Worm (Caenorhabditis elegans) whole organism, L3 larva: Measurements from ENCODE around the gene wago-5.
A peak's percentile ranks its signal among the peaks of the same experiment; 100 is the strongest.

Experiments
- R02D3.7 ChIP-seq: fragments of 150-350 bp; optimal IDR thresholded peaks from 2 replicates; lab custom pipeline; 2014; ENCODE audit warnings: missing biosample characterization, missing genetic modification characterization
- ZK546.5 ChIP-seq: sonication (generic microtip); optimal IDR thresholded peaks from 2 replicates; lab custom pipeline; 2017; ENCODE audit warnings: missing biosample characterization, missing genetic modification characterization
- aly-2 ChIP-seq: fragments of 150-350 bp; optimal IDR thresholded peaks from 2 replicates; lab custom pipeline; 2014; ENCODE audit warnings: missing biosample characterization, missing genetic modification characterization
- ama-1 ChIP-seq: fragments of 150-350 bp; optimal IDR thresholded peaks from 2 replicates; lab custom pipeline; 2018
- ceh-16 ChIP-seq: sonication (generic microtip); optimal IDR thresholded peaks from 2 replicates; lab custom pipeline; 2017; ENCODE audit warnings: missing biosample characterization, missing genetic modification characterization
- ceh-28 ChIP-seq: fragments of 150-350 bp; optimal IDR thresholded peaks from 2 replicates; lab custom pipeline; 2014; ENCODE audit warnings: missing biosample characterization, missing genetic modification reagents, missing genetic modification characterization
- ceh-82 ChIP-seq: fragments of 150-350 bp; optimal IDR thresholded peaks from 2 replicates; lab custom pipeline; 2014; ENCODE audit warnings: missing biosample characterization, missing genetic modification characterization
- daf-12 ChIP-seq: fragments of 150-350 bp; optimal IDR thresholded peaks from 2 replicates; lab custom pipeline; 2014; ENCODE audit warnings: missing biosample characterization, missing genetic modification reagents, missing genetic modification characterization
- egl-27 ChIP-seq: sonication (generic microtip); optimal IDR thresholded peaks from 4 replicates; lab custom pipeline; 2017; ENCODE audit warnings: missing biosample characterization, missing genetic modification reagents, missing genetic modification characterization
- egl-5 ChIP-seq: fragments of 150-350 bp; optimal IDR thresholded peaks from 2 replicates; lab custom pipeline; 2017; ENCODE audit warnings: missing biosample characterization, missing genetic modification reagents, missing genetic modification characterization, inconsistent platforms
- elt-1 ChIP-seq: fragments of 150-350 bp; optimal IDR thresholded peaks from 2 replicates; lab custom pipeline; 2014; ENCODE audit warnings: missing biosample characterization, missing genetic modification characterization
- elt-2 ChIP-seq: sonication (generic microtip); optimal IDR thresholded peaks from 2 replicates; lab custom pipeline; 2016; ENCODE audit warnings: missing genetic modification reagents, mild to moderate bottlenecking, missing genetic modification characterization, missing compliant biosample characterization
- elt-3 ChIP-seq, 3 experiments: fragments of 150-350 bp in 1 of 3; sonication (generic microtip) in 2 of 3; optimal IDR thresholded peaks; 2 replicates in 2 of 3; 4 replicates in 1 of 3; lab custom pipeline; 2014 to 2017; ENCODE audit warnings: missing biosample characterization in 3 of 3, missing genetic modification characterization in 3 of 3
- eor-1 ChIP-seq, 2 experiments: fragments of 150-350 bp; optimal IDR thresholded peaks; 2 replicates each; lab custom pipeline; 2014 to 2018; ENCODE audit warnings: missing biosample characterization in 2 of 2, missing genetic modification characterization in 2 of 2
- fkh-10 ChIP-seq: sonication (generic microtip); optimal IDR thresholded peaks from 2 replicates; lab custom pipeline; 2017; ENCODE audit warnings: missing biosample characterization, missing genetic modification reagents, missing genetic modification characterization
- fkh-2 ChIP-seq: fragments of 150-350 bp; optimal IDR thresholded peaks from 2 replicates; lab custom pipeline; 2014; ENCODE audit warnings: missing biosample characterization, missing genetic modification reagents, missing genetic modification characterization
- fos-1 ChIP-seq: fragments of 150-350 bp; optimal IDR thresholded peaks from 2 replicates; lab custom pipeline; 2014; ENCODE audit warnings: missing biosample characterization, missing genetic modification characterization
- hmg-11 ChIP-seq: sonication (generic microtip); optimal IDR thresholded peaks from 2 replicates; lab custom pipeline; 2016; ENCODE audit warnings: missing genetic modification characterization, missing compliant biosample characterization
- jun-1 ChIP-seq: fragments of 150-350 bp; optimal IDR thresholded peaks from 2 replicates; lab custom pipeline; 2014; ENCODE audit warnings: missing biosample characterization, missing genetic modification reagents, missing genetic modification characterization
- lin-15B ChIP-seq: fragments of 150-350 bp; optimal IDR thresholded peaks from 2 replicates; lab custom pipeline; 2014; ENCODE audit warnings: missing biosample characterization, missing genetic modification characterization
- lin-39 ChIP-seq: fragments of 150-350 bp; optimal IDR thresholded peaks from 2 replicates; lab custom pipeline; 2018; ENCODE audit warnings: missing biosample characterization, missing genetic modification reagents, missing genetic modification characterization
- mdl-1 ChIP-seq: fragments of 150-350 bp; optimal IDR thresholded peaks from 2 replicates; lab custom pipeline; 2014; ENCODE audit warnings: missing biosample characterization, missing genetic modification characterization
- mml-1 ChIP-seq: fragments of 150-350 bp; sonication (generic microtip); optimal IDR thresholded peaks from 3 replicates; lab custom pipeline; 2014; ENCODE audit warnings: missing biosample characterization, missing genetic modification characterization
- nhr-11 ChIP-seq: fragments of 150-350 bp; optimal IDR thresholded peaks from 2 replicates; lab custom pipeline; 2014; ENCODE audit warnings: missing biosample characterization, missing genetic modification characterization
- nhr-12 ChIP-seq: fragments of 150-350 bp; optimal IDR thresholded peaks from 2 replicates; lab custom pipeline; 2014; ENCODE audit warnings: missing biosample characterization, missing genetic modification characterization
- nhr-23 ChIP-seq: fragments of 150-350 bp; optimal IDR thresholded peaks from 2 replicates; lab custom pipeline; 2014; ENCODE audit warnings: missing biosample characterization, missing genetic modification reagents, missing genetic modification characterization
- nhr-237 ChIP-seq: fragments of 150-350 bp; optimal IDR thresholded peaks from 2 replicates; lab custom pipeline; 2014; ENCODE audit warnings: missing biosample characterization, missing genetic modification characterization
- nhr-25 ChIP-seq: sonication (generic microtip); optimal IDR thresholded peaks from 2 replicates; lab custom pipeline; 2017; ENCODE audit warnings: missing biosample characterization, missing genetic modification characterization
- nhr-28 ChIP-seq: fragments of 150-350 bp; optimal IDR thresholded peaks from 2 replicates; lab custom pipeline; 2014; ENCODE audit warnings: missing biosample characterization, missing genetic modification characterization
- nhr-43 ChIP-seq: sonication (generic microtip); optimal IDR thresholded peaks from 2 replicates; lab custom pipeline; 2016; ENCODE audit warnings: mild to moderate bottlenecking, missing genetic modification characterization, missing compliant biosample characterization; ENCODE audit not compliant: poor library complexity, severe bottlenecking
- nhr-67 ChIP-seq: fragments of 150-350 bp; optimal IDR thresholded peaks from 2 replicates; lab custom pipeline; 2014; ENCODE audit warnings: missing biosample characterization, missing genetic modification characterization
- nhr-76 ChIP-seq: fragments of 150-350 bp; sonication (generic microtip); optimal IDR thresholded peaks from 5 replicates; lab custom pipeline; 2014; ENCODE audit warnings: missing biosample characterization, missing genetic modification characterization
- nhr-77 ChIP-seq: fragments of 150-350 bp; optimal IDR thresholded peaks from 2 replicates; lab custom pipeline; 2014; ENCODE audit warnings: missing biosample characterization, missing genetic modification characterization
- pha-4 ChIP-seq: fragments of 150-350 bp; optimal IDR thresholded peaks from 2 replicates; lab custom pipeline; 2014; ENCODE audit warnings: missing biosample characterization, missing genetic modification reagents, missing genetic modification characterization
- pqm-1 ChIP-seq: fragments of 150-350 bp; optimal IDR thresholded peaks from 2 replicates; lab custom pipeline; 2017; ENCODE audit warnings: missing biosample characterization, missing genetic modification characterization, inconsistent platforms
- sea-2 ChIP-seq: fragments of 150-350 bp; sonication (generic microtip); optimal IDR thresholded peaks from 4 replicates; lab custom pipeline; 2014; ENCODE audit warnings: missing biosample characterization, missing genetic modification reagents, missing genetic modification characterization
- skn-1 ChIP-seq: fragments of 150-350 bp; optimal IDR thresholded peaks from 2 replicates; lab custom pipeline; 2014; ENCODE audit warnings: missing biosample characterization, missing genetic modification characterization
- snpc-4 ChIP-seq: fragments of 150-350 bp; optimal IDR thresholded peaks from 2 replicates; lab custom pipeline; 2014; ENCODE audit warnings: missing biosample characterization, missing genetic modification characterization
- tbx-2 ChIP-seq: sonication (generic microtip); optimal IDR thresholded peaks from 2 replicates; lab custom pipeline; 2016; ENCODE audit warnings: mild to moderate bottlenecking, missing genetic modification characterization, missing compliant biosample characterization
- unc-39 ChIP-seq: sonication (generic microtip); optimal IDR thresholded peaks from 4 replicates; lab custom pipeline; 2017; ENCODE audit warnings: missing biosample characterization, missing genetic modification characterization
- unc-62 ChIP-seq: fragments of 150-350 bp; sonication (generic microtip); optimal IDR thresholded peaks from 4 replicates; lab custom pipeline; 2014; ENCODE audit warnings: missing biosample characterization, missing genetic modification reagents, missing genetic modification characterization
- zag-1 ChIP-seq: fragments of 150-350 bp; optimal IDR thresholded peaks from 2 replicates; lab custom pipeline; 2014; ENCODE audit warnings: missing biosample characterization, missing genetic modification characterization
- ztf-11 ChIP-seq: fragments of 150-350 bp; optimal IDR thresholded peaks from 2 replicates; lab custom pipeline; 2014; ENCODE audit warnings: missing biosample characterization, missing genetic modification characterization
- ztf-4 ChIP-seq: fragments of 150-350 bp; optimal IDR thresholded peaks from 2 replicates; lab custom pipeline; 2014; ENCODE audit warnings: missing biosample characterization, missing genetic modification characterization

wago-5 gene

ce11 chrII:5852007-5852406 lies 36.7 kb upstream of the wago-5 start, which contains the start of gene H41C03.2:
Gene H41C03.2 (minus strand): TSS chrII:5852107.
- TF ChIP-seq R02D3.7 (tag; lab: Kevin White, UChicago), result no peak

- TF ChIP-seq fos-1 (tag; lab: Kevin White, UChicago) (no peak), elt-1 (tag; lab: Kevin White, UChicago) (no peak), daf-12 (tag; lab: Kevin White, UChicago) (no peak), nhr-77 (tag; lab: Kevin White, UChicago) (no peak), nhr-25 (tag; lab: Kevin White, UChicago) (no peak), nhr-67 (tag; lab: Kevin White, UChicago) (no peak), ceh-28 (no peak), eor-1 (tag; optimal IDR thresholded peaks at IDR 0.05; lab: Kevin White, UChicago) (no peak), nhr-12 (tag; lab: Kevin White, UChicago) (no peak), aly-2 (no peak), lin-39 (tag; lab: Kevin White, UChicago) (no peak), ZK546.5 (tag; lab: Kevin White, UChicago) (no peak), elt-2 (tag; lab: Kevin White, UChicago) (peak; percentile 70), fkh-10 (GFP tag; lab: Kevin White, UChicago) (no peak), nhr-11 (tag; lab: Kevin White, UChicago) (no peak), pqm-1 (tag; lab: Kevin White, UChicago) (peak; percentile 5), pha-4 (tag; lab: Kevin White, UChicago) (peak; percentile 68)
Observed at ce11 chrII:5846181-5846580, 30.9 kb upstream of the wago-5 start.

ce11 chrII:5845441-5845840 lies 30.2 kb upstream of the wago-5 start, which contains the start of the genes ZK1248.17 and H41C03.3:
Gene ZK1248.17 (minus strand): TSS chrII:5845541.
Gene H41C03.3 (plus strand): TSS chrII:5845777.
- TF ChIP-seq pha-4 (tag; lab: Kevin White, UChicago) (no peak), snpc-4 (tag; lab: Kevin White, UChicago) (no peak), elt-1 (tag; lab: Kevin White, UChicago) (no peak)
- TF ChIP-seq, all 47 proteins: peak for 0

ce11 chrII:5844694-5845129 lies 29.4 kb upstream of the wago-5 start:
- peak; percentile 95 for TF ChIP-seq nhr-43 (tag; lab: Kevin White, UChicago)
- TF ChIP-seq unc-39, result peak; percentile 73
- TF ChIP-seq aly-2, result peak; percentile 96
- peak; percentile 82 for TF ChIP-seq fkh-2 (tag; lab: Kevin White, UChicago)
- TF ChIP-seq egl-5, result peak; percentile 92
- peak; percentile 96 for TF ChIP-seq skn-1 (tag; lab: Kevin White, UChicago)
- no peak for TF ChIP-seq mml-1
- TF ChIP-seq mdl-1 (tag; lab: Kevin White, UChicago), result peak; percentile 75
- TF ChIP-seq ceh-82 (tag; lab: Kevin White, UChicago), result peak; percentile 96
- no peak for TF ChIP-seq nhr-237 (tag; lab: Kevin White, UChicago)
- TF ChIP-seq tbx-2, result peak; percentile 97
- TF ChIP-seq elt-2 (tag; lab: Kevin White, UChicago), result peak; percentile 99
- TF ChIP-seq ZK546.5 (tag; lab: Kevin White, UChicago), result peak; percentile 73
- TF ChIP-seq fkh-10 (GFP tag; lab: Kevin White, UChicago), result peak; percentile 100
- peak; percentile 85 for TF ChIP-seq elt-1 (tag; lab: Kevin White, UChicago)
- TF ChIP-seq nhr-28 (tag; lab: Kevin White, UChicago), result peak; percentile 90
- peak; percentile 99 for TF ChIP-seq jun-1
- peak; percentile 82 for TF ChIP-seq lin-15B (tag; lab: Kevin White, UChicago)
- TF ChIP-seq ztf-4, result peak; percentile 79
- TF ChIP-seq nhr-76 (tag; lab: Kevin White, UChicago), result peak; percentile 80
- peak; percentile 92 for TF ChIP-seq egl-27 (tag; lab: Kevin White, UChicago)
- peak; percentile 96 for TF ChIP-seq R02D3.7 (tag; lab: Kevin White, UChicago)
- TF ChIP-seq pqm-1 (tag; lab: Kevin White, UChicago), result peak; percentile 94
- peak; percentile 97 for TF ChIP-seq ceh-28
- peak; percentile 87 for TF ChIP-seq fos-1 (tag; lab: Kevin White, UChicago)
- TF ChIP-seq ceh-16 (tag; lab: Kevin White, UChicago), result peak; percentile 62
- peak; percentile 100 for TF ChIP-seq snpc-4 (tag; lab: Kevin White, UChicago)
- TF ChIP-seq ama-1 (lab: Kevin White, UChicago), result peak; percentile 100
- peak; percentile 99 for TF ChIP-seq nhr-25 (tag; lab: Kevin White, UChicago)
- TF ChIP-seq zag-1 (tag; lab: Kevin White, UChicago), result peak; percentile 95
- TF ChIP-seq unc-62, result peak; percentile 74
- peak; percentile 96 for TF ChIP-seq nhr-77 (tag; lab: Kevin White, UChicago)
- TF ChIP-seq sea-2 (GFP tag; lab: Kevin White, UChicago), result peak; percentile 52
- TF ChIP-seq daf-12 (tag; lab: Kevin White, UChicago), result peak; percentile 94
- TF ChIP-seq nhr-12 (tag; lab: Kevin White, UChicago), result peak; percentile 45
- TF ChIP-seq nhr-23 (tag; lab: Kevin White, UChicago), result peak; percentile 99
- TF ChIP-seq elt-3 (tag; optimal IDR thresholded peaks at IDR 0.05; lab: Kevin White, UChicago), result peak in 2 of 3 experiments; percentile 91 to 97
- peak; percentile 99 for TF ChIP-seq hmg-11
- peak in 1 of 2 experiments; percentile 84 for TF ChIP-seq eor-1 (tag; optimal IDR thresholded peaks at IDR 0.05; lab: Kevin White, UChicago)
- no peak for TF ChIP-seq ztf-11
- TF ChIP-seq nhr-67 (tag; lab: Kevin White, UChicago), result no peak
